Worm (Caenorhabditis elegans): ENCODE data around the gene F13D12.5.
A peak's percentile ranks its signal among the peaks of the same experiment; 100 is the strongest.

Gene F13D12.5

ce11 chrII:11723904-11724303, 2.7 kb upstream of the F13D12.5 start, which contains the start of gene ldh-1:
Gene ldh-1, plus strand, starts transcription at chrII:11724204.
- TF ChIP-seq nhr-76 (tag; optimal IDR thresholded peaks at IDR 0.05) (no peak), nhr-77 (tag; optimal IDR thresholded peaks at IDR 0.05) (no peak), ceh-16 (tag; optimal IDR thresholded peaks at IDR 0.05) (no peak), fkh-2 (tag; optimal IDR thresholded peaks at IDR 0.05) (no peak), R02D3.7 (tag; optimal IDR thresholded peaks at IDR 0.05) (no peak), egl-5 (tag; optimal IDR thresholded peaks at IDR 0.05) (no peak), elt-3 (tag; optimal IDR thresholded peaks at IDR 0.05) (no peak), daf-12 (tag; optimal IDR thresholded peaks at IDR 0.05) (no peak), nhr-28 (tag; optimal IDR thresholded peaks at IDR 0.05) (no peak), tbx-2 (tag; optimal IDR thresholded peaks at IDR 0.05) (no peak), fos-1 (tag; optimal IDR thresholded peaks at IDR 0.05) (no peak), mdl-1 (tag; optimal IDR thresholded peaks at IDR 0.05) (no peak), elt-1 (tag; optimal IDR thresholded peaks at IDR 0.05) (no peak), fkh-10 (GFP tag; optimal IDR thresholded peaks at IDR 0.05) (no peak), lin-39 (tag; optimal IDR thresholded peaks at IDR 0.05) (no peak)

- no peak for TF ChIP-seq egl-27 (tag; optimal IDR thresholded peaks at IDR 0.05)
- TF ChIP-seq fkh-10 (GFP tag; optimal IDR thresholded peaks at IDR 0.05), result peak; percentile 51
- TF ChIP-seq unc-62 (GFP tag; optimal IDR thresholded peaks at IDR 0.05), result no peak
- TF ChIP-seq nhr-237 (tag; optimal IDR thresholded peaks at IDR 0.05), result no peak
- no peak for TF ChIP-seq ZK546.5 (tag; optimal IDR thresholded peaks at IDR 0.05)
- TF ChIP-seq ceh-16 (tag; optimal IDR thresholded peaks at IDR 0.05), result no peak
- TF ChIP-seq nfya-1 (tag; optimal IDR thresholded peaks at IDR 0.05; ENCODE audit: insufficient read depth), result peak; percentile 68
- peak; percentile 75 for TF ChIP-seq lin-39 (tag; optimal IDR thresholded peaks at IDR 0.05)
- no peak for TF ChIP-seq aly-2 (tag; optimal IDR thresholded peaks at IDR 0.05)
- no peak for TF ChIP-seq nhr-23 (tag; optimal IDR thresholded peaks at IDR 0.05)
- no peak for TF ChIP-seq nhr-25 (tag; optimal IDR thresholded peaks at IDR 0.05)
- TF ChIP-seq eor-1 (tag; optimal IDR thresholded peaks at IDR 0.05), result no peak
- TF ChIP-seq nhr-12 (tag; optimal IDR thresholded peaks at IDR 0.05), result no peak
- no peak for TF ChIP-seq ceh-9 (tag; optimal IDR thresholded peaks at IDR 0.05)
- peak; percentile 20 for TF ChIP-seq lin-15B (tag; optimal IDR thresholded peaks at IDR 0.05)
- peak; percentile 15 for TF ChIP-seq pha-4 (tag; optimal IDR thresholded peaks at IDR 0.05)
- TF ChIP-seq nhr-11 (tag; optimal IDR thresholded peaks at IDR 0.05), result no peak
- TF ChIP-seq tbx-2 (tag; optimal IDR thresholded peaks at IDR 0.05), result no peak
- no peak for TF ChIP-seq ceh-82 (tag; optimal IDR thresholded peaks at IDR 0.05)
- no peak for TF ChIP-seq snpc-4 (tag; optimal IDR thresholded peaks at IDR 0.05)
- TF ChIP-seq sea-2 (GFP tag; optimal IDR thresholded peaks at IDR 0.05), result no peak
- TF ChIP-seq unc-39 (tag; optimal IDR thresholded peaks at IDR 0.05), result no peak
- no peak for TF ChIP-seq nhr-77 (tag; optimal IDR thresholded peaks at IDR 0.05)
- TF ChIP-seq ztf-11 (tag; optimal IDR thresholded peaks at IDR 0.05), result no peak
- TF ChIP-seq skn-1 (tag; optimal IDR thresholded peaks at IDR 0.05), result no peak
- no peak for TF ChIP-seq elt-2 (tag; optimal IDR thresholded peaks at IDR 0.05)
- TF ChIP-seq ceh-28 (tag; optimal IDR thresholded peaks at IDR 0.05), result no peak
- TF ChIP-seq mdl-1 (tag; optimal IDR thresholded peaks at IDR 0.05), result no peak
- TF ChIP-seq hmg-11 (tag; optimal IDR thresholded peaks at IDR 0.05), result peak; percentile 26
Observed at ce11 chrII:11724362-11724761, 2.3 kb upstream of the F13D12.5 start.

- TF ChIP-seq jun-1 (tag; optimal IDR thresholded peaks at IDR 0.05) (no peak), mml-1 (tag; optimal IDR thresholded peaks at IDR 0.05) (no peak)
Observed at ce11 chrII:11725615-11726014, 999 bp upstream of the F13D12.5 start.

- no peak for TF ChIP-seq mml-1 (tag; optimal IDR thresholded peaks at IDR 0.05)
- no peak for TF ChIP-seq unc-39 (tag; optimal IDR thresholded peaks at IDR 0.05)
- TF ChIP-seq ceh-9 (tag; optimal IDR thresholded peaks at IDR 0.05), result no peak
- no peak for TF ChIP-seq elt-3 (tag; optimal IDR thresholded peaks at IDR 0.05)
- no peak for TF ChIP-seq ZK546.5 (tag; optimal IDR thresholded peaks at IDR 0.05)
- TF ChIP-seq elt-2 (tag; optimal IDR thresholded peaks at IDR 0.05), result no peak
- no peak for TF ChIP-seq nhr-11 (tag; optimal IDR thresholded peaks at IDR 0.05)
- TF ChIP-seq zag-1 (tag; optimal IDR thresholded peaks at IDR 0.05), result no peak
- TF ChIP-seq ceh-16 (tag; optimal IDR thresholded peaks at IDR 0.05), result no peak
- no peak for TF ChIP-seq aly-2 (tag; optimal IDR thresholded peaks at IDR 0.05)
- no peak for TF ChIP-seq ceh-82 (tag; optimal IDR thresholded peaks at IDR 0.05)
- TF ChIP-seq ztf-4 (tag; optimal IDR thresholded peaks at IDR 0.05), result no peak
- no peak for TF ChIP-seq nhr-12 (tag; optimal IDR thresholded peaks at IDR 0.05)
- no peak for TF ChIP-seq nhr-237 (tag; optimal IDR thresholded peaks at IDR 0.05)
- TF ChIP-seq daf-12 (tag; optimal IDR thresholded peaks at IDR 0.05), result no peak
- no peak for TF ChIP-seq lin-15B (tag; optimal IDR thresholded peaks at IDR 0.05)
- no peak for TF ChIP-seq nhr-77 (tag; optimal IDR thresholded peaks at IDR 0.05)
- no peak for TF ChIP-seq nhr-76 (tag; optimal IDR thresholded peaks at IDR 0.05)
- TF ChIP-seq fos-1 (tag; optimal IDR thresholded peaks at IDR 0.05), result no peak
- no peak for TF ChIP-seq nhr-67 (tag; optimal IDR thresholded peaks at IDR 0.05)
Observed at ce11 chrII:11727438-11727837, 824 bp downstream of the F13D12.5 start.
